Worm (Caenorhabditis elegans) whole organism, midembryonic: ENCODE measurements around the gene rpb-11.

Experiments used
- med-1 ChIP-seq: sonication (generic microtip); optimal IDR thresholded peaks from 2 replicates; lab custom pipeline; 2017; ENCODE audit warnings: missing genetic modification characterization, mild to moderate bottlenecking, missing compliant biosample characterization, antibody characterized with exemption, missing genetic modification reagents; ENCODE audit not compliant: insufficient read depth
- ztf-23 ChIP-seq: fragments of 200-800 bp; sonication (Bioruptor generic); IDR thresholded peaks from 2 replicates; pipeline ENCODE4 v1.3.6; 2022; ENCODE audit warnings: missing genetic modification reagents, missing genetic modification characterization, missing compliant biosample characterization
- ztf-29 ChIP-seq: fragments of 200-800 bp; sonication (Bioruptor generic); IDR thresholded peaks from 2 replicates; pipeline ENCODE4 v1.3.6; 2022; ENCODE audit warnings: missing genetic modification reagents, missing genetic modification characterization, missing compliant biosample characterization

- TF ChIP-seq ztf-29 (GFP tag; lab: Robert Waterston, UW) = no peak
- peak; percentile 22; the same call in 1 of the 2 replicates for TF ChIP-seq ztf-23
- TF ChIP-seq med-1 = no peak
Measured at ce11 chrII:14018192-14018591, 41.7 kb upstream of the rpb-11 start.
